Worm (Caenorhabditis elegans): ENCODE data around the gene F15H10.7.

The F15H10.7 gene

DNA sequence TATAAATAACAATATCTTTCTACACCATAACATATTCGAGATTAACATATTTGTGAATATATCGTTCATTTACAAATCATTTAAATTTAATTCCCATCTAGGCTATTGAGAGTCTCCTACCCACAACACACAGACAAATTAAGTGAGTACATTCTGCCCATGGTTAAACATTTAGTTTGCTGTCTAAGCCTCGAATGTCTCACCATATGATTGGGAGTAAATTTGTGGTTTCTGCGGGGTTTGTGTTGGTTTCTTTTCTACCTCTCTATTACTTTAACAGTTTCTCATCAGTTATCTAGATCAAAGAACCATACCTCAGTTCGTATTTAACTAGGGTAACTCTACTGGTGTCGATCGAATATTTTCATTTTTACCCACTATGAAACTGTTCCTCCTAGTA lies 7.8 kb downstream of the F15H10.7 start, which contains the start of gene ugt-2:
Gene ugt-2 (plus strand): TSS at position 371 of the 400 bp plus-strand sequence.
- TF ChIP-seq nhr-85 (tag) (peak; percentile 54), lir-3 (tag; optimal IDR thresholded peaks at IDR 0.05; ENCODE audit: poor library complexity) (peak; percentile 8), elt-3 (tag; optimal IDR thresholded peaks at IDR 0.05) (peak in 1 of 6 experiments; percentile 0), lin-35 (GFP tag; optimal IDR thresholded peaks at IDR 0.05) (peak in 1 of 2 experiments; percentile 37), efl-3 (GFP tag; optimal IDR thresholded peaks at IDR 0.05) (no peak), jun-1 (tag; optimal IDR thresholded peaks at IDR 0.05) (no peak), nhr-20 (tag; optimal IDR thresholded peaks at IDR 0.05) (peak; percentile 33), lin-14 (GFP tag; optimal IDR thresholded peaks at IDR 0.05) (peak; percentile 22), ceh-90 (tag; optimal IDR thresholded peaks at IDR 0.05) (no peak), elt-2 (tag; optimal IDR thresholded peaks at IDR 0.05) (peak; percentile 46)

- no peak for TF ChIP-seq pag-3 (tag; optimal IDR thresholded peaks at IDR 0.05; ENCODE audit: borderline replicate concordance, insufficient read depth)
- no peak for TF ChIP-seq nhr-90 (tag; optimal IDR thresholded peaks at IDR 0.05; ENCODE audit: poor library complexity)
- TF ChIP-seq ets-5 (GFP tag; IDR thresholded peaks at IDR 0.05), result no peak
- TF ChIP-seq hlh-17 (GFP tag; optimal IDR thresholded peaks at IDR 0.05; ENCODE audit: borderline replicate concordance), result no peak
- no peak for TF ChIP-seq ztf-11 (tag; optimal IDR thresholded peaks at IDR 0.05)
- TF ChIP-seq Y116A8C.19 (tag; optimal IDR thresholded peaks at IDR 0.05; ENCODE audit: borderline replicate concordance), result no peak
- TF ChIP-seq lin-15B (tag; optimal IDR thresholded peaks at IDR 0.05), result no peak
- TF ChIP-seq ces-1 (GFP tag; optimal IDR thresholded peaks at IDR 0.05), result no peak
- no peak for TF ChIP-seq fkh-8 (tag; optimal IDR thresholded peaks at IDR 0.05)
- no peak for TF ChIP-seq snu-23 (GFP tag; optimal IDR thresholded peaks at IDR 0.05)
- TF ChIP-seq fos-1 (tag; optimal IDR thresholded peaks at IDR 0.05), result no peak
- TF ChIP-seq skn-1 (tag; optimal IDR thresholded peaks at IDR 0.05), result no peak
- TF ChIP-seq fkh-10 (GFP tag; optimal IDR thresholded peaks at IDR 0.05), result no peak
- TF ChIP-seq elt-2 (tag; optimal IDR thresholded peaks at IDR 0.05), result no peak
- TF ChIP-seq nhr-85 (tag), result no peak
- no peak for TF ChIP-seq ztf-4 (tag; optimal IDR thresholded peaks at IDR 0.05)
- TF ChIP-seq egl-13 (tag; optimal IDR thresholded peaks at IDR 0.05), result no peak
- no peak for TF ChIP-seq ceh-90 (tag; optimal IDR thresholded peaks at IDR 0.05)
- no peak for TF ChIP-seq unc-62 (GFP tag; optimal IDR thresholded peaks at IDR 0.05)
Measured at ce11 chrV:10395173-10395766, 10.9 kb downstream of the F15H10.7 start, which contains the start of the genes col-151 and ugt-1. TSS of gene col-151 (minus strand) at chrV:10395223. TSS of gene ugt-1 (plus strand) at chrV:10395663.

DNA sequence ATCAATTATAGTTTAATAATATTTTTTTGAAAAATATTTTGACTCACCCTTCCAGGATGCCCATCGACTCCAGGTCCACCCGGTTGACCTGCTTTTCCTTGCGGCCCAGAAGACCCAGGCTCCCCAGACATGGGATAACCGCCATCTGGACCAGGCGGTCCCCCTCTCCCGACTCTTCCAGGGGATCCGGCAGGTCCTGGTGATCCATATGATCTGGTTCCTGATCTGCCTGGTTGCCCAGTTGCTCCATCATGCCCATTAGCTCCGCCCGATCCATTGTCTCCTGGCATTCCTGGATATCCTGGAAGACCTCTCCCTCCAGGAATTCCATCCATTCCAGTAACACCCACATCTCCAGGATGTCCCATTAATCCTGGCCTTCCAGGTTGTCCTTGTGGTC lies 12.5 kb downstream of the F15H10.7 start:
- TF ChIP-seq nhr-84 (tag; optimal IDR thresholded peaks at IDR 0.05) (no peak), ceh-63 (GFP tag; optimal IDR thresholded peaks at IDR 0.05) (peak; percentile 36)

DNA sequence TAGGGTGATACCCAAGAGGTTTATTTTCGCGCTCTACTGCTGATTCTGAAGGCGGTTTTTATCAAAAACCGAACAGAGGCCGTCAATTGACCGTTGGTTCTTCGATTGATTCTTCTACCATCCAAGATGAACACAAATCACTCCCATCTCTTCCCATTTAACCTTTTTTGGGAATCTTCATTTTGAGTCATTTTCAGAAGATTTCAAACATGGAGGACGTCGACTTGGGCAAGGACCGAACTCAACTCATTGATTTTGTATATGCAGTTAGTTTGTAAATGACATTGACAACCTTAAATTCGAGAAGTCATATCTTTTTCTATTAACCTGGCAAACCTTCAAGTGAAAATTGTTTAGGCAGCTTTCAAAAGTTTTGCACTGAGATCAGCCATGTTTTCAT lies 17.9 kb downstream of the F15H10.7 start, which contains the start of gene AC3.5:
Gene AC3.5 (plus strand): TSS at position 210 of the 400 bp plus-strand sequence.
- TF ChIP-seq zip-4 (GFP tag; optimal IDR thresholded peaks at IDR 0.05) (no peak), nhr-85 (tag) (peak; percentile 61)

- no peak for TF ChIP-seq nhr-71 (tag; optimal IDR thresholded peaks at IDR 0.05)
- no peak for TF ChIP-seq ets-5 (GFP tag; IDR thresholded peaks at IDR 0.05)
- TF ChIP-seq grh-1 (GFP tag; IDR thresholded peaks at IDR 0.05), result peak; percentile 32; the same call in 1 of the 2 replicates
- peak in 1 of 2 experiments; percentile 5 for TF ChIP-seq lsy-2 (tag; optimal IDR thresholded peaks at IDR 0.05)
- TF ChIP-seq blmp-1 (tag; optimal IDR thresholded peaks at IDR 0.05), result peak; percentile 29
- peak; percentile 57 for TF ChIP-seq lin-14 (GFP tag; optimal IDR thresholded peaks at IDR 0.05)
- TF ChIP-seq nhr-20 (tag; optimal IDR thresholded peaks at IDR 0.05), result peak; percentile 35
- peak; percentile 47 to 85 (median 66) for TF ChIP-seq elt-3 (tag; optimal IDR thresholded peaks at IDR 0.05)
- peak; percentile 86 for TF ChIP-seq nhr-85 (tag)
Measured at ce11 chrV:10387412-10387811, 18.8 kb downstream of the F15H10.7 start.

Measured in whole organism, L1 larva.